Worm (Caenorhabditis elegans): Measurements from ENCODE around the gene R10E4.1.

Gene R10E4.1

ce11 chrIII:4240126-4240525 is 29.4 kb upstream of the R10E4.1 start:
- TF ChIP-seq aly-1 (tag; optimal IDR thresholded peaks at IDR 0.05) (no peak), hmg-4 (GFP tag; optimal IDR thresholded peaks at IDR 0.05) (no peak), tbx-11 (GFP tag; IDR thresholded peaks at IDR 0.05) (no peak), tbx-37 (GFP tag; conservative IDR thresholded peaks at IDR 0.05) (no peak), F13C5.2 (tag; optimal IDR thresholded peaks at IDR 0.05) (no peak), scrt-1 (GFP tag; IDR thresholded peaks at IDR 0.05) (no peak), ets-7 (tag; optimal IDR thresholded peaks at IDR 0.05) (no peak), hmbx-1 (tag; optimal IDR thresholded peaks at IDR 0.05) (no peak), hnd-1 (tag; optimal IDR thresholded peaks at IDR 0.05) (no peak), flt-1 (GFP tag; IDR thresholded peaks at IDR 0.05) (no peak), ceh-13 (GFP tag; optimal IDR thresholded peaks at IDR 0.05) (no peak), pes-1 (GFP tag; IDR thresholded peaks at IDR 0.05) (no peak), sea-1 (GFP tag; conservative IDR thresholded peaks at IDR 0.05) (no peak), B0310.2 (tag; optimal IDR thresholded peaks at IDR 0.05) (no peak), ama-1 (optimal IDR thresholded peaks at IDR 0.05) (no peak), ceh-36 (tag; optimal IDR thresholded peaks at IDR 0.05) (no peak), tra-4 (tag; optimal IDR thresholded peaks at IDR 0.05) (no peak)

ce11 chrIII:4241181-4241580 is 28.4 kb upstream of the R10E4.1 start:
- TF ChIP-seq aly-1 (tag; optimal IDR thresholded peaks at IDR 0.05) (no peak), ceh-13 (GFP tag; optimal IDR thresholded peaks at IDR 0.05) (no peak), tbx-37 (GFP tag; conservative IDR thresholded peaks at IDR 0.05) (no peak; the same call in 1 of the 2 replicates), pes-1 (GFP tag; IDR thresholded peaks at IDR 0.05) (no peak), F13C5.2 (tag; optimal IDR thresholded peaks at IDR 0.05) (no peak), sea-1 (GFP tag; conservative IDR thresholded peaks at IDR 0.05) (no peak), ets-7 (tag; optimal IDR thresholded peaks at IDR 0.05) (no peak), ceh-36 (tag; optimal IDR thresholded peaks at IDR 0.05) (no peak), hmg-4 (GFP tag; optimal IDR thresholded peaks at IDR 0.05) (no peak), ama-1 (optimal IDR thresholded peaks at IDR 0.05) (no peak), hmbx-1 (tag; optimal IDR thresholded peaks at IDR 0.05) (no peak), scrt-1 (GFP tag; IDR thresholded peaks at IDR 0.05) (no peak), B0310.2 (tag; optimal IDR thresholded peaks at IDR 0.05) (no peak), hnd-1 (tag; optimal IDR thresholded peaks at IDR 0.05) (no peak), flt-1 (GFP tag; IDR thresholded peaks at IDR 0.05) (no peak)

ce11 chrIII:4242225-4242862 is 27.2 kb upstream of the R10E4.1 start, which contains the start of gene F43C1.7:
Gene F43C1.7 (minus strand): TSS chrIII:4242575.
- TF ChIP-seq F13C5.2 (tag; optimal IDR thresholded peaks at IDR 0.05) (no peak), pes-1 (GFP tag; IDR thresholded peaks at IDR 0.05) (no peak), hnd-1 (tag; optimal IDR thresholded peaks at IDR 0.05) (no peak), hmbx-1 (tag; optimal IDR thresholded peaks at IDR 0.05) (no peak), tra-4 (tag; optimal IDR thresholded peaks at IDR 0.05) (no peak), sea-1 (GFP tag; conservative IDR thresholded peaks at IDR 0.05) (no peak), hmg-4 (GFP tag; optimal IDR thresholded peaks at IDR 0.05) (no peak), tbx-37 (GFP tag; conservative IDR thresholded peaks at IDR 0.05) (no peak), tbx-11 (GFP tag; IDR thresholded peaks at IDR 0.05) (no peak), aly-1 (tag; optimal IDR thresholded peaks at IDR 0.05) (no peak), ama-1 (optimal IDR thresholded peaks at IDR 0.05) (no peak), ceh-13 (GFP tag; optimal IDR thresholded peaks at IDR 0.05) (no peak), ets-7 (tag; optimal IDR thresholded peaks at IDR 0.05) (no peak), ceh-36 (tag; optimal IDR thresholded peaks at IDR 0.05) (no peak), scrt-1 (GFP tag; IDR thresholded peaks at IDR 0.05) (no peak), B0310.2 (tag; optimal IDR thresholded peaks at IDR 0.05) (no peak), flt-1 (GFP tag; IDR thresholded peaks at IDR 0.05) (no peak)

ce11 chrIII:4243461-4243860 is 26.1 kb upstream of the R10E4.1 start, which contains the start of gene mrpl-21:
Gene mrpl-21 (minus strand): TSS chrIII:4243561.
- no peak for TF ChIP-seq ama-1 (optimal IDR thresholded peaks at IDR 0.05)
- no peak for TF ChIP-seq pes-1 (GFP tag; IDR thresholded peaks at IDR 0.05)
- no peak for TF ChIP-seq sea-1 (GFP tag; conservative IDR thresholded peaks at IDR 0.05)
- no peak for TF ChIP-seq aly-1 (tag; optimal IDR thresholded peaks at IDR 0.05)
- no peak for TF ChIP-seq tra-4 (tag; optimal IDR thresholded peaks at IDR 0.05)
- TF ChIP-seq B0310.2 (tag; optimal IDR thresholded peaks at IDR 0.05): no peak
- TF ChIP-seq flt-1 (GFP tag; IDR thresholded peaks at IDR 0.05): no peak
- TF ChIP-seq ceh-13 (GFP tag; optimal IDR thresholded peaks at IDR 0.05): no peak

ce11 chrIII:4244285-4244684 is 25.3 kb upstream of the R10E4.1 start, which contains the start of gene zhit-2:
Gene zhit-2 (minus strand): TSS chrIII:4244385.
- TF ChIP-seq aly-1 (tag; optimal IDR thresholded peaks at IDR 0.05) (no peak), pes-1 (GFP tag; IDR thresholded peaks at IDR 0.05) (no peak), ceh-36 (tag; optimal IDR thresholded peaks at IDR 0.05) (no peak), F13C5.2 (tag; optimal IDR thresholded peaks at IDR 0.05) (no peak), hmbx-1 (tag; optimal IDR thresholded peaks at IDR 0.05) (no peak), hmg-4 (GFP tag; optimal IDR thresholded peaks at IDR 0.05) (no peak), ceh-13 (GFP tag; optimal IDR thresholded peaks at IDR 0.05) (no peak), flt-1 (GFP tag; IDR thresholded peaks at IDR 0.05) (no peak), ets-7 (tag; optimal IDR thresholded peaks at IDR 0.05) (no peak)

- no peak for TF ChIP-seq hmg-4 (GFP tag; optimal IDR thresholded peaks at IDR 0.05)
- no peak for TF ChIP-seq hmbx-1 (tag; optimal IDR thresholded peaks at IDR 0.05)
- TF ChIP-seq F13C5.2 (tag; optimal IDR thresholded peaks at IDR 0.05): no peak
Observed at ce11 chrIII:4247571-4247970, 22.0 kb upstream of the R10E4.1 start, which contains the start of gene Y44F5A.1. Gene Y44F5A.1 (minus strand): TSS chrIII:4247671.

- TF ChIP-seq ceh-13 (GFP tag; optimal IDR thresholded peaks at IDR 0.05) (no peak), sea-1 (GFP tag; conservative IDR thresholded peaks at IDR 0.05) (no peak), ama-1 (optimal IDR thresholded peaks at IDR 0.05) (no peak), tra-4 (tag; optimal IDR thresholded peaks at IDR 0.05) (no peak), scrt-1 (GFP tag; IDR thresholded peaks at IDR 0.05) (no peak), tbx-11 (GFP tag; IDR thresholded peaks at IDR 0.05) (no peak), hmbx-1 (tag; optimal IDR thresholded peaks at IDR 0.05) (no peak), hmg-4 (GFP tag; optimal IDR thresholded peaks at IDR 0.05) (no peak), F13C5.2 (tag; optimal IDR thresholded peaks at IDR 0.05) (no peak), hnd-1 (tag; optimal IDR thresholded peaks at IDR 0.05) (no peak), ets-7 (tag; optimal IDR thresholded peaks at IDR 0.05) (no peak), tbx-37 (GFP tag; conservative IDR thresholded peaks at IDR 0.05) (no peak), ceh-36 (tag; optimal IDR thresholded peaks at IDR 0.05) (no peak), aly-1 (tag; optimal IDR thresholded peaks at IDR 0.05) (no peak), pes-1 (GFP tag; IDR thresholded peaks at IDR 0.05) (no peak), flt-1 (GFP tag; IDR thresholded peaks at IDR 0.05) (no peak), B0310.2 (tag; optimal IDR thresholded peaks at IDR 0.05) (no peak)
Observed at ce11 chrIII:4257896-4258295, 11.6 kb upstream of the R10E4.1 start.

Measured in whole organism, early embryonic.